Fruit fly (Drosophila melanogaster): ENCODE data around the gene Tpi.

The Tpi gene

dm6 chr3R:30170671-30171667 lies 36.6 kb upstream of the Tpi start, which contains the start of gene Rsod:
Gene Rsod, minus strand, starts transcription at chr3R:30171207.
- peak; percentile 82 for TF ChIP-seq OdsH (GFP tag; optimal IDR thresholded peaks at IDR 0.05)
- peak; percentile 13 for TF ChIP-seq Jra (GFP tag; optimal IDR thresholded peaks at IDR 0.05)
- TF ChIP-seq psq (GFP tag; optimal IDR thresholded peaks at IDR 0.05) = peak; percentile 91
- no peak for TF ChIP-seq Abd-B (GFP tag; optimal IDR thresholded peaks at IDR 0.05)
- no peak for TF ChIP-seq lola (GFP tag; optimal IDR thresholded peaks at IDR 0.05)
- no peak for TF ChIP-seq dl (GFP tag; optimal IDR thresholded peaks at IDR 0.05; ENCODE audit: insufficient read depth in 1 of 2, partially characterized antibody in 2 of 2)
- TF ChIP-seq Dif (GFP tag; optimal IDR thresholded peaks at IDR 0.05; ENCODE audit: partially characterized antibody) = peak; percentile 43
- peak; percentile 73 for TF ChIP-seq woc (GFP tag; optimal IDR thresholded peaks at IDR 0.05)
- TF ChIP-seq Sp1 (GFP tag; optimal IDR thresholded peaks at IDR 0.05) = peak; percentile 61
- TF ChIP-seq h (GFP tag; optimal IDR thresholded peaks at IDR 0.05) = peak; percentile 80
- TF ChIP-seq CG9705 (GFP tag; optimal IDR thresholded peaks at IDR 0.05) = no peak
- peak; percentile 80 for TF ChIP-seq fru (GFP tag; optimal IDR thresholded peaks at IDR 0.05)
- TF ChIP-seq br (GFP tag; optimal IDR thresholded peaks at IDR 0.05) = peak; percentile 70
- TF ChIP-seq N (GFP tag; optimal IDR thresholded peaks at IDR 0.05) = no peak
- no peak for TF ChIP-seq jim (GFP tag; optimal IDR thresholded peaks at IDR 0.05)
- peak; percentile 53 for TF ChIP-seq dmrt93B (GFP tag; optimal IDR thresholded peaks at IDR 0.05)
- no peak for TF ChIP-seq Hr78 (GFP tag; optimal IDR thresholded peaks at IDR 0.05)
- TF ChIP-seq sv (GFP tag; optimal IDR thresholded peaks at IDR 0.05) = peak; percentile 27
- no peak for TF ChIP-seq Myc (optimal IDR thresholded peaks at IDR 0.05)
- TF ChIP-seq CG32264 (GFP tag; optimal IDR thresholded peaks at IDR 0.05) = peak; percentile 62
- peak; percentile 4 for TF ChIP-seq dsf (GFP tag; optimal IDR thresholded peaks at IDR 0.05; ENCODE audit: borderline replicate concordance)
- TF ChIP-seq pan (optimal IDR thresholded peaks at IDR 0.05) = no peak
- TF ChIP-seq foxo (GFP tag; optimal IDR thresholded peaks at IDR 0.05) = peak in 1 of 2 experiments; percentile 89
- no peak for TF ChIP-seq usp (GFP tag; optimal IDR thresholded peaks at IDR 0.05)
- TF ChIP-seq Hr83 (GFP tag; optimal IDR thresholded peaks at IDR 0.05; ENCODE audit: poor library complexity, severe bottlenecking) = peak; percentile 32
- TF ChIP-seq tai (GFP tag; optimal IDR thresholded peaks at IDR 0.05) = no peak
- TF ChIP-seq HLH106 (tag; optimal IDR thresholded peaks at IDR 0.05) = peak; percentile 86
- peak; percentile 40 for TF ChIP-seq Vsx2 (GFP tag; optimal IDR thresholded peaks at IDR 0.05; ENCODE audit: partially characterized antibody)
- peak; percentile 59 for TF ChIP-seq sage (GFP tag; optimal IDR thresholded peaks at IDR 0.05)
- TF ChIP-seq Mio (GFP tag; optimal IDR thresholded peaks at IDR 0.05) = no peak
- peak; percentile 82 for TF ChIP-seq ey (GFP tag; optimal IDR thresholded peaks at IDR 0.05)
- peak; percentile 86 for TF ChIP-seq rgr (GFP tag; optimal IDR thresholded peaks at IDR 0.05)
- TF ChIP-seq brk (GFP tag; optimal IDR thresholded peaks at IDR 0.05) = no peak
- TF ChIP-seq CrebA (GFP tag; optimal IDR thresholded peaks at IDR 0.05; ENCODE audit: borderline replicate concordance) = no peak
- TF ChIP-seq GATAd (GFP tag; optimal IDR thresholded peaks at IDR 0.05) = no peak
- TF ChIP-seq Rel (GFP tag; optimal IDR thresholded peaks at IDR 0.05) = peak; percentile 43
- no peak for TF ChIP-seq Rel (tag; optimal IDR thresholded peaks at IDR 0.05)
- no peak for TF ChIP-seq Dfd (GFP tag; optimal IDR thresholded peaks at IDR 0.05)
- TF ChIP-seq Hnf4 (GFP tag; optimal IDR thresholded peaks at IDR 0.05) = peak; percentile 75

dm6 chr3R:30166159-30166784 lies 31.9 kb upstream of the Tpi start, which contains the start of gene VhaAC45RP:
Gene VhaAC45RP, minus strand, starts transcription at chr3R:30166419.
- TF ChIP-seq jim (GFP tag; optimal IDR thresholded peaks at IDR 0.05) (no peak), Hr78 (GFP tag; optimal IDR thresholded peaks at IDR 0.05) (no peak), Hr83 (GFP tag; optimal IDR thresholded peaks at IDR 0.05; ENCODE audit: poor library complexity, severe bottlenecking) (no peak), N (GFP tag; optimal IDR thresholded peaks at IDR 0.05) (no peak), Myc (optimal IDR thresholded peaks at IDR 0.05) (no peak), rgr (GFP tag; optimal IDR thresholded peaks at IDR 0.05) (no peak), lola (GFP tag; optimal IDR thresholded peaks at IDR 0.05) (no peak), dsf (GFP tag; optimal IDR thresholded peaks at IDR 0.05; ENCODE audit: borderline replicate concordance) (no peak), usp (GFP tag; optimal IDR thresholded peaks at IDR 0.05) (no peak), Rel (GFP tag; optimal IDR thresholded peaks at IDR 0.05) (no peak), Rel (tag; optimal IDR thresholded peaks at IDR 0.05) (no peak), pan (optimal IDR thresholded peaks at IDR 0.05) (no peak), Hnf4 (GFP tag; optimal IDR thresholded peaks at IDR 0.05) (no peak), CG9705 (GFP tag; optimal IDR thresholded peaks at IDR 0.05) (no peak)

All from whole organism, wandering third instar larva.